Worm (Caenorhabditis elegans): ENCODE measurements around the gene C04E7.3.

- TF ChIP-seq tra-4 (tag; optimal IDR thresholded peaks at IDR 0.05) (no peak), hnd-1 (tag; optimal IDR thresholded peaks at IDR 0.05) (no peak), flt-1 (GFP tag; IDR thresholded peaks at IDR 0.05) (no peak), tbx-11 (GFP tag; IDR thresholded peaks at IDR 0.05) (no peak), ama-1 (optimal IDR thresholded peaks at IDR 0.05) (no peak), tbx-37 (GFP tag; conservative IDR thresholded peaks at IDR 0.05) (no peak), F13C5.2 (tag; optimal IDR thresholded peaks at IDR 0.05) (no peak), sea-1 (GFP tag; conservative IDR thresholded peaks at IDR 0.05) (no peak), aly-1 (tag; optimal IDR thresholded peaks at IDR 0.05) (no peak), ceh-13 (GFP tag; optimal IDR thresholded peaks at IDR 0.05) (no peak), hmg-4 (GFP tag; optimal IDR thresholded peaks at IDR 0.05) (no peak), ets-7 (tag; optimal IDR thresholded peaks at IDR 0.05) (no peak)
Observed at ce11 chrX:390469-390868, 43.5 kb upstream of the C04E7.3 start, which contains the start of gene R04A9.9.
